Fruit fly (Drosophila melanogaster): Measurements from ENCODE around the gene CG16888.
A peak's percentile ranks its signal among the peaks of the same experiment; 100 is the strongest.

Gene CG16888

DNA sequence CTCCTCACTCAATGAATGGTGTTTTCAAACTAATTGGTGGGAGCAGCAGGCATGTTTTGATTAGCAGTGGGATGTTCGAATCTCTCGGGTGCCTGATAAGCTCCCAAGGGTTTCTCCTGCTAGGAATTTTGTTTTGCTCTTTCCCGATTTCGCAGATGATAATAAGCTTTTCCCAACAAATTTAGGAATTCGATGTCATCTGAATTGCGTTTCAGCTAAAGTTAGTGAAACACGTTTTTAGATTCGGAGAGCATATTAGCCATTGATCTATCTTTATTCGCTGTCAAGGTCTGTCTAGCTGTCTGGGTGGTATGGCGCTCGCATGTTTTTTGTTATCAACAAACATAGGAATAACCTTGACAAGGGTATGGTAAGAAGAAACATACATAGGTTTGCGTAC lies 28.5 kb upstream of the CG16888 start, which contains the start of gene CG33307:
Gene CG33307 (minus strand): TSS at position 13 of the 400 bp plus-strand sequence.
- peak; percentile 2 for TF ChIP-seq mirr (GFP tag; optimal IDR thresholded peaks at IDR 0.05)
- no peak for TF ChIP-seq gcm (GFP tag; optimal IDR thresholded peaks at IDR 0.05)
- no peak for TF ChIP-seq CG8089 (GFP tag; optimal IDR thresholded peaks at IDR 0.05)
- TF ChIP-seq Myb (GFP tag; optimal IDR thresholded peaks at IDR 0.05): no peak
- TF ChIP-seq bsh (GFP tag; optimal IDR thresholded peaks at IDR 0.05): no peak
- TF ChIP-seq sug (tag; optimal IDR thresholded peaks at IDR 0.05): peak; percentile 73
- TF ChIP-seq ro (GFP tag; IDR thresholded peaks at IDR 0.05): no peak
- no peak for TF ChIP-seq chn (GFP tag; optimal IDR thresholded peaks at IDR 0.05)
- no peak for TF ChIP-seq sim (GFP tag; IDR thresholded peaks at IDR 0.05)
- 0 out of 2 replicates have a peak, but pooled peaks have one; percentile 12 for TF ChIP-seq Atf6 (GFP tag; IDR thresholded peaks at IDR 0.05)
- TF ChIP-seq cwo (GFP tag; optimal IDR thresholded peaks at IDR 0.05): peak; percentile 67
- TF ChIP-seq CG4854 (GFP tag; optimal IDR thresholded peaks at IDR 0.05): no peak
- TF ChIP-seq CG12769 (tag; optimal IDR thresholded peaks at IDR 0.05): peak; percentile 21
- no peak for TF ChIP-seq CG10321 (GFP tag; IDR thresholded peaks at IDR 0.05)
- peak; percentile 73 for TF ChIP-seq CG34376 (GFP tag; optimal IDR thresholded peaks at IDR 0.05)
- no peak for TF ChIP-seq kay (GFP tag; optimal IDR thresholded peaks at IDR 0.05)

DNA sequence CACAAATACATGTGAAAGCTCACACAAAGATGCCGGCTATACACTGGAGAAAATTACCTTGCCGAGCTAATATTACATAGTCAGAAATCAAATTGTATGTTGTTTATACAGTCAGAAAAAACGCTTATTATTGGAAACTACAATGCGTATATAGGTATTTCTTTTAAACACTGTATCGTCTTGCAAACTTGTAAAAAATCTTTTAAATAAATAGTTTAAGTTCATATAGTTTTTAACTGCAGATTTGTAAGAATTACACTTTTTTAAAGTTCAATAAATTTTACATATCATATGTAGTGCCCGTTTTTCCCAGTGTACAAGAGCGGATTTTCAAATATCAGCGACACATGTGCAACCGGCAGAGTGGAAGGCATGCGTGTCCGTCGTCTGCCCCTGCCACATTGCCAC lies 26.7 kb upstream of the CG16888 start:
- no peak for TF ChIP-seq CG16813 (GFP tag; IDR thresholded peaks at IDR 0.05; ENCODE audit: partially characterized antibody)
- peak; percentile 52 for TF ChIP-seq zfh2 (GFP tag; optimal IDR thresholded peaks at IDR 0.05)
- no peak for TF ChIP-seq Doc3 (GFP tag; IDR thresholded peaks at IDR 0.05; ENCODE audit: partially characterized antibody)
- peak; percentile 67 for TF ChIP-seq Chrac-16 (GFP tag; optimal IDR thresholded peaks at IDR 0.05)
- TF ChIP-seq CG18476 (GFP tag; optimal IDR thresholded peaks at IDR 0.05): peak; percentile 63
- TF ChIP-seq CG5180 (GFP tag; optimal IDR thresholded peaks at IDR 0.05): peak; percentile 59
- TF ChIP-seq Dip3 (GFP tag; optimal IDR thresholded peaks at IDR 0.05): peak; percentile 68
- TF ChIP-seq nmo (GFP tag; optimal IDR thresholded peaks at IDR 0.05): peak; percentile 96
- TF ChIP-seq trh (GFP tag; optimal IDR thresholded peaks at IDR 0.05): peak; percentile 56
- no peak for TF ChIP-seq ato (GFP tag; IDR thresholded peaks at IDR 0.05; ENCODE audit: partially characterized antibody)
- peak; percentile 85 for TF ChIP-seq Sox100B (GFP tag; optimal IDR thresholded peaks at IDR 0.05)
- peak; percentile 70 for TF ChIP-seq CG6654 (GFP tag; optimal IDR thresholded peaks at IDR 0.05)
- TF ChIP-seq Jarid2 (GFP tag; optimal IDR thresholded peaks at IDR 0.05): peak; percentile 1
- TF ChIP-seq Neu2 (GFP tag; optimal IDR thresholded peaks at IDR 0.05; ENCODE audit: borderline replicate concordance): no peak
- TF ChIP-seq insv (GFP tag; optimal IDR thresholded peaks at IDR 0.05): no peak
- TF ChIP-seq Fer1 (GFP tag; optimal IDR thresholded peaks at IDR 0.05): peak; percentile 79
- no peak for TF ChIP-seq p53 (GFP tag; optimal IDR thresholded peaks at IDR 0.05)
- peak; percentile 49 for TF ChIP-seq Bdp1 (GFP tag; optimal IDR thresholded peaks at IDR 0.05)
- TF ChIP-seq hb (GFP tag; IDR thresholded peaks at IDR 0.05; ENCODE audit: partially characterized antibody): no peak
- peak; percentile 25 for TF ChIP-seq CG8281 (tag; optimal IDR thresholded peaks at IDR 0.05)
- peak; percentile 80 for TF ChIP-seq CG32767 (GFP tag; IDR thresholded peaks at IDR 0.05)
- peak; percentile 14 for TF ChIP-seq sqz (GFP tag; optimal IDR thresholded peaks at IDR 0.05)
- TF ChIP-seq phol (tag; optimal IDR thresholded peaks at IDR 0.05): peak; percentile 88
- peak; percentile 42 for TF ChIP-seq Adf1 (GFP tag; IDR thresholded peaks at IDR 0.05)
- TF ChIP-seq CG43689 (GFP tag; IDR thresholded peaks at IDR 0.05): peak; percentile 48; the same call in 1 of the 2 replicates
- no peak for TF ChIP-seq Hey (tag; optimal IDR thresholded peaks at IDR 0.05)
- no peak for TF ChIP-seq HLH4C (GFP tag; IDR thresholded peaks at IDR 0.05; ENCODE audit: partially characterized antibody)
- no peak for TF ChIP-seq sna (GFP tag; IDR thresholded peaks at IDR 0.05; ENCODE audit: partially characterized antibody)
- TF ChIP-seq CG4328 (GFP tag; optimal IDR thresholded peaks at IDR 0.05): peak; percentile 43
- TF ChIP-seq BEAF-32 (GFP tag; optimal IDR thresholded peaks at IDR 0.05): no peak
- peak; percentile 74 for TF ChIP-seq CG2120 (GFP tag; optimal IDR thresholded peaks at IDR 0.05)
- TF ChIP-seq CG2889 (GFP tag; IDR thresholded peaks at IDR 0.05): peak; percentile 58; the same call in 1 of the 3 replicates
- peak; percentile 80 for TF ChIP-seq CG8388 (GFP tag; optimal IDR thresholded peaks at IDR 0.05)

Measured in whole organism, embryonic.